Worm (Caenorhabditis elegans) whole organism, L2 larva: ENCODE results near the gene prkl-1.

ENCODE experiments used
- C34F6.9 ChIP-seq: fragments of 150-350 bp; optimal IDR thresholded peaks from 2 replicates; lab custom pipeline; 2014; ENCODE audit warnings: missing biosample characterization, missing genetic modification characterization
- Y55F3AM.14 ChIP-seq: fragments of 200-800 bp; sonication (Bioruptor generic); optimal IDR thresholded peaks from 2 replicates; lab custom pipeline; 2018; ENCODE audit warnings: mild to moderate bottlenecking, missing genetic modification characterization, missing compliant biosample characterization
- ZK546.5 ChIP-seq: sonication (generic microtip); optimal IDR thresholded peaks from 2 replicates; lab custom pipeline; 2017; ENCODE audit warnings: missing biosample characterization, missing genetic modification characterization
- alr-1 ChIP-seq: fragments of 150-350 bp; optimal IDR thresholded peaks from 2 replicates; lab custom pipeline; 2014; ENCODE audit warnings: missing biosample characterization, missing genetic modification characterization
- ama-1 ChIP-seq: fragments of 150-350 bp; optimal IDR thresholded peaks from 2 replicates; lab custom pipeline; 2018; ENCODE audit warnings: inconsistent platforms
- blmp-1 ChIP-seq: sonication (generic microtip); optimal IDR thresholded peaks from 2 replicates; lab custom pipeline; 2017; ENCODE audit warnings: missing genetic modification characterization, mild to moderate bottlenecking, missing compliant biosample characterization, antibody characterized with exemption, moderate library complexity; ENCODE audit not compliant: insufficient read depth
- ceh-82 ChIP-seq: fragments of 150-350 bp; optimal IDR thresholded peaks from 2 replicates; lab custom pipeline; 2014; ENCODE audit warnings: missing biosample characterization, missing genetic modification characterization
- crh-2 ChIP-seq: sonication (generic microtip); optimal IDR thresholded peaks from 2 replicates; lab custom pipeline; 2017; ENCODE audit warnings: missing biosample characterization, missing genetic modification characterization
- dmd-4 ChIP-seq: sonication (generic microtip); optimal IDR thresholded peaks from 2 replicates; lab custom pipeline; 2017; ENCODE audit warnings: missing biosample characterization, missing genetic modification characterization
- egl-27 ChIP-seq: sonication (generic microtip); optimal IDR thresholded peaks from 3 replicates; lab custom pipeline; 2017; ENCODE audit warnings: missing biosample characterization, missing genetic modification reagents, missing genetic modification characterization
- elt-1 ChIP-seq: fragments of 150-350 bp; optimal IDR thresholded peaks from 2 replicates; lab custom pipeline; 2014; ENCODE audit warnings: missing biosample characterization, missing genetic modification characterization
- gmeb-1 ChIP-seq: fragments of 150-350 bp; optimal IDR thresholded peaks from 2 replicates; lab custom pipeline; 2014; ENCODE audit warnings: missing biosample characterization, missing genetic modification characterization
- lin-39 ChIP-seq: fragments of 150-350 bp; optimal IDR thresholded peaks from 2 replicates; lab custom pipeline; 2014; ENCODE audit warnings: missing biosample characterization, missing genetic modification reagents, missing genetic modification characterization
- mab-5 ChIP-seq: fragments of 150-350 bp; optimal IDR thresholded peaks from 2 replicates; lab custom pipeline; 2014; ENCODE audit warnings: missing biosample characterization, missing genetic modification characterization
- nhr-11 ChIP-seq: fragments of 150-350 bp; optimal IDR thresholded peaks from 2 replicates; lab custom pipeline; 2014; ENCODE audit warnings: missing biosample characterization, missing genetic modification characterization
- nhr-12 ChIP-seq: fragments of 150-350 bp; optimal IDR thresholded peaks from 2 replicates; lab custom pipeline; 2014; ENCODE audit warnings: missing biosample characterization, missing genetic modification characterization
- nhr-129 ChIP-seq: fragments of 150-350 bp; optimal IDR thresholded peaks from 2 replicates; lab custom pipeline; 2014; ENCODE audit warnings: missing biosample characterization, missing genetic modification characterization
- nhr-77 ChIP-seq: fragments of 150-350 bp; optimal IDR thresholded peaks from 2 replicates; lab custom pipeline; 2014; ENCODE audit warnings: missing biosample characterization, missing genetic modification characterization
- peb-1 ChIP-seq: fragments of 150-350 bp; optimal IDR thresholded peaks from 2 replicates; lab custom pipeline; 2014; ENCODE audit warnings: missing biosample characterization, missing genetic modification characterization
- sma-9 ChIP-seq, 2 experiments: fragments of 150-350 bp in 1 of 2; sonication (generic microtip) in 1 of 2; optimal IDR thresholded peaks; 2 replicates each; lab custom pipeline; 2014 to 2016; ENCODE audit warnings: missing genetic modification characterization in 2 of 2, mild to moderate bottlenecking in 1 of 2, missing biosample characterization in 1 of 2, missing compliant biosample characterization in 1 of 2, missing genetic modification reagents in 1 of 2, moderate library complexity in 1 of 2
- snpc-4 ChIP-seq: fragments of 150-350 bp; optimal IDR thresholded peaks from 2 replicates; lab custom pipeline; 2014; ENCODE audit warnings: missing biosample characterization, missing genetic modification characterization
- unc-39 ChIP-seq: fragments of 150-350 bp; optimal IDR thresholded peaks from 2 replicates; lab custom pipeline; 2014; ENCODE audit warnings: missing biosample characterization, missing genetic modification characterization
- unc-55 ChIP-seq: fragments of 150-350 bp; sonication (generic microtip); optimal IDR thresholded peaks from 3 replicates; lab custom pipeline; 2014; ENCODE audit warnings: missing biosample characterization, missing genetic modification reagents, missing genetic modification characterization
- unc-62 ChIP-seq: fragments of 150-350 bp; optimal IDR thresholded peaks from 2 replicates; lab custom pipeline; 2014; ENCODE audit warnings: missing biosample characterization, missing genetic modification reagents, missing genetic modification characterization
- zag-1 ChIP-seq: fragments of 150-350 bp; optimal IDR thresholded peaks from 2 replicates; lab custom pipeline; 2014; ENCODE audit warnings: missing biosample characterization, missing genetic modification characterization
- ztf-11 ChIP-seq: sonication (generic microtip); optimal IDR thresholded peaks from 2 replicates; lab custom pipeline; 2017; ENCODE audit warnings: missing biosample characterization, missing genetic modification characterization
- ztf-4 ChIP-seq: fragments of 150-350 bp; optimal IDR thresholded peaks from 2 replicates; lab custom pipeline; 2014; ENCODE audit warnings: missing biosample characterization, missing genetic modification characterization

prkl-1 gene

DNA sequence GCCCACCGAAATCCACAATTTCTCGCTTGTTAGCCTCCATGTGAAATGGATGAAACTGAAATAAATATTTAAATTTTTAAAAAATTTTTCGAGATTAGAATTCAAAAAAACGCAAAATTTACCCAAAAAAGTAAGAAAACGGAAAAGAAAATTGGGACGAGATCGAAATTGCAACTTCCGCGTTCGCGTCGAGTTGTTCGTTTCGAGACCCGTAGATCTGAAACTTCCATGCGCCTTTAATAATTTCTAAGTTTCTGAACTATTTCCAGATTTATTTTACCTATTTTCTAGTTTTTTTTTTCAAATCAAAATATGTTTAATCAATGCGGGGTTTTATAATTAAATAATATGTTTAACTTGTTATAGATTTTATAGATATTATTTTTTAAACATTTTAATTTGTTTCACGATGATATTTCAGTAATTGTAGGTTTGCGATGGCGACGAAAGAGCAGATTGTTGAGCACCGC, 9.6 kb downstream of the prkl-1 start, which contains the start of the genes pgl-1 and him-3:
Gene pgl-1, minus strand, starts transcription at position 230 of the 470 bp plus-strand sequence.
Gene him-3, plus strand, starts transcription at position 420 of the 470 bp plus-strand sequence.
- TF ChIP-seq nhr-12 (tag; lab: Kevin White, UChicago) = no peak
- TF ChIP-seq ama-1 (lab: Kevin White, UChicago) = no peak
- TF ChIP-seq snpc-4 (tag; lab: Kevin White, UChicago) = no peak
- TF ChIP-seq zag-1 = no peak
- TF ChIP-seq, all 48 proteins: peak for 0

DNA sequence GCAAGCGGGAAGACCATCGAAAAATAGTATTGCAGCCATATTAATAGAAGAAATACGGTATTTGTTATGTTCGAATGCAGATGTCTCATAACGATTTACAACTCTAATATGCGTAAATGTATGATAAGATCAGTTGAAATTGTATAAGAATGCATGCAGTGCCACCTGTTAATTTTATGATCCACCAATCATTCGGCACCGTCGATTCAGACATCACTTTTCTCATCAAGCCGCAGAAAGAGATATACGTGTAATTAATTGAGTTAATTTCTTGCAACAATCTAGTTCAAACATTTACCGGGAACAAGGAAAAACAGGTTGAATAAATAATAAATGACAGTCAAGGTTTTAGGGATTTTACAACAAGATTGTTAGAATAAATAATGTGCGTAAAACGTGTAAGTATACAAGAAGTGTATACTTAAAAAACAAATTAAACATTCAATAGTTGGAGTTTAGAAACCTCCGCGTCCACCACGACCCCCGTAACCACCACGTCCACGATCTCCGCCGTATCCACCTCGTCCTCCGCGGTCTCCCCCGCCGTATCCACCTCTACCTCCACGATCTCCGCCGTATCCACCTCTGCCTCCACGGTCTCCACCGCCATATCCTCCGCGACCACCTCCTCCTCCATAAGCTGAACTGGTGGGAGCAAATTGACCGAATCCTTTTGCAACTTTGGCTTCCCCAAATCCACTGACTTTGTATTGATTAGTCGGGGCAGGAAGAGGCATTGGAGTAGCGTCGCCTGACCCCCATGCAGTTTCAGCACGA, 12.4 kb downstream of the prkl-1 start:
- TF ChIP-seq nhr-77 (tag; lab: Kevin White, UChicago) (no peak), mab-5 (no peak), snpc-4 (tag; lab: Kevin White, UChicago) (no peak), ceh-82 (tag; lab: Kevin White, UChicago) (no peak), ztf-11 (no peak), dmd-4 (tag; lab: Kevin White, UChicago) (no peak), ZK546.5 (tag; lab: Kevin White, UChicago) (no peak), sma-9 (GFP tag; optimal IDR thresholded peaks at IDR 0.05; lab: Kevin White, UChicago) (no peak), sma-9 (tag; optimal IDR thresholded peaks at IDR 0.05; lab: Kevin White, UChicago) (no peak)

DNA sequence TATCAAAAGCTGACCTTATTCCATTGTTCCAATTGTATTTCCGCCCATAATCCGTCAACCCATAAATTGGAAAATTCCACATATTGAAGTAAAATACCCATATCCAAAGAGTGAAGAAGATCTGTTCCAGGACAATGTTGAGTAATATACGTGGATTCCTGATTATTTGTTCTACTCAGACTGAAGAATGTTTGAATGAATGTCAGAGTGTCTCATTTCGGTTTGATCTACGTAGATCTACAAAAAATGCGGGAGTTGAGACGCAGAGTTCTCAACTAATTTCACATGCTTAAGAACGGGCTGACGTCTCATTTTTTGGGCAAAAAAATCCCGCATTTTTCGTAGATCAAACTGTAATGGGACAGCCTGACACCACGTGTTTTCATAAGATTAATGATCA, 14.3 kb downstream of the prkl-1 start, which contains the start of gene nhr-249:
Gene nhr-249, minus strand, starts transcription at position 101 of the 400 bp plus-strand sequence.
- no peak for TF ChIP-seq C34F6.9 (tag; lab: Kevin White, UChicago)
- TF ChIP-seq crh-2 (tag; lab: Kevin White, UChicago) = no peak
- no peak for TF ChIP-seq ama-1 (lab: Kevin White, UChicago)
- no peak for TF ChIP-seq egl-27
- no peak for TF ChIP-seq nhr-129 (tag; lab: Kevin White, UChicago)
- TF ChIP-seq ztf-4 (tag; lab: Kevin White, UChicago) = no peak
- TF ChIP-seq zag-1 = no peak

DNA sequence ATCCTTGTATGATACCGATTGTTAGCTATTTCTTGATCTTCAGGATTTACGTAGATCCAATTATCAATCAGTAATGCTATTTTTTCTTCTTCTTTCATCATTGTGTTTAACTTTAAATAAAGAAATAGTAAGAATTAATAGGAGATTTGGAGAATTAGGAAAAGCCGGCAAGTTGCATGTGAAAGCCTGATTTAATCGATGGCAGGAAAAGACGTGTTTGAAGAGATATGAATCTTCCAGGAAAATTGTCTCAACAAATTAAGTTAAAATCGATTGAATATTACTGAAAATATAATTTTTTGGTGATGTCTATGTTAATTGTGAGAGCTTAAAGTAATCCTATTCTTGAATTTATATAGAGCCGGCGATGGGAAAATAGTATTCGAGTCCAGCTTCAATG, 15.5 kb downstream of the prkl-1 start, which contains the start of gene ZK381.62:
Gene ZK381.62, minus strand, starts transcription at position 101 of the 400 bp plus-strand sequence.
- TF ChIP-seq unc-62 = no peak
- TF ChIP-seq gmeb-1 = no peak
- TF ChIP-seq zag-1 = no peak
- TF ChIP-seq egl-27 = no peak
- no peak for TF ChIP-seq snpc-4 (tag; lab: Kevin White, UChicago)
- TF ChIP-seq peb-1 (tag; lab: Kevin White, UChicago) = no peak
- TF ChIP-seq crh-2 (tag; lab: Kevin White, UChicago) = no peak
- no peak for TF ChIP-seq blmp-1
- no peak for TF ChIP-seq ceh-82 (tag; lab: Kevin White, UChicago)
- no peak for TF ChIP-seq ztf-4 (tag; lab: Kevin White, UChicago)

DNA sequence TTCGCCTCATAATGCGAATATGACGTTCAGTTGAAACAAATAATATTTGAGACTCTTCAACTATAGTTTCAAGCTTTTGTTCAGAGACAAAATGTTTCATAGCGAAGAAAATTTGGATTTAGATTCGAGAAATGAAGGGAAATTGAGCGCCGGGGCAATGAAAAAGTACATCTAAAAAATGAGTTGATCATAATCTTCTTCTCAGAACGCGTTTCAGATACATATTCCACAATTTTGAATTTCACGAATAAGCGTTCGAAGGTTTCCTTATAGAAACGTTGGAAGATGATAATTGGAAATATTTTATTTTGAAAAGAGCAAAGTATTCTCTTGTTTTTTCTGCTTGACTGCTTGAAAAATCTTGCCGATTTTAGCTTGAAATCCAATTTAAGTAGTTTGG, 16.5 kb downstream of the prkl-1 start, which contains the start of gene ZK381.8:
Gene ZK381.8, minus strand, starts transcription at position 101 of the 400 bp plus-strand sequence.
- no peak for TF ChIP-seq C34F6.9 (tag; lab: Kevin White, UChicago)
- no peak for TF ChIP-seq lin-39 (tag; lab: Kevin White, UChicago)
- TF ChIP-seq unc-55 = no peak
- no peak for TF ChIP-seq crh-2 (tag; lab: Kevin White, UChicago)
- TF ChIP-seq elt-1 (tag; lab: Kevin White, UChicago) = no peak
- TF ChIP-seq unc-62 = no peak
- no peak for TF ChIP-seq Y55F3AM.14
- no peak for TF ChIP-seq alr-1 (tag; lab: Kevin White, UChicago)
- no peak for TF ChIP-seq ZK546.5 (tag; lab: Kevin White, UChicago)

DNA sequence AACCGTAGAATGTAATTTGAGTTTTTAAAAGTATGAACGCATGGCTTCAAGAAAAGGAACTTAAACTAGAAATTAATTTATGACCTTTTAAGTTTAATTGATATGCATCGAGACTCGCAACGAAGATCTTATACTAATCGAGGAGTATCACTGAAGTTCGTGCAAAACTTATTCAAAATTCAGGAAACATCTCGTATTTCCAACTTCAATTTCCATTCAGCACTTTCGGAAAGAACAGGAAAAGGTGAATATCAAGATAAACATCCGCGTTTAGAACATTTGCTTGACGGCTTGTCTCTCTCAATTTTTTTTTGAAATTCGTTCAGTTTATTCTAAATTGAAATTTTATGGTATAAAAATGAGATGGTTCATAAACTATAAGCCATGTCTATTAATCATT, 21.5 kb downstream of the prkl-1 start, which contains the start of gene ZK381.2:
Gene ZK381.2, plus strand, starts transcription at position 301 of the 400 bp plus-strand sequence.
- TF ChIP-seq nhr-11 (no peak), unc-39 (tag; lab: Kevin White, UChicago) (no peak)

DNA sequence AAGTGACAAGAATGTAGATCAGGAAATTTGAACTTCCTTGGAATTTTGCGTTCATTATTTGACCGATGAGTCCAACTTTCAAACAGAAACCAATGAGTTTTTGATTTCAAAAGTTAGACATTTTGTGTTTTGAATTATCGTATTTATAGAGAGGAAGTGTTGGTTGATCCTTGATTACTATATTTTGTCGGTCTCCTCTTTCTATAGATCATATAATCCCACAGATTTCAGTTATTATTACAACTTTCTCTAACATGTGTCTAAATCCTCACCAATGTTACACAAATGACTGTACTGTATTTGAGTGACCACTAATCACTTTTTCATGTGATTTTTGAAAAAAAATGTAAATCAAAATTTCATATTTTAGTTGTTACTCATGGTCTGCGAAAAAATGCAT, 22.2 kb downstream of the prkl-1 start, which contains the start of gene B0478.3:
Gene B0478.3, minus strand, starts transcription at position 101 of the 400 bp plus-strand sequence.
- no peak for TF ChIP-seq dmd-4 (tag; lab: Kevin White, UChicago)
- TF ChIP-seq sma-9 (GFP tag; optimal IDR thresholded peaks at IDR 0.05; lab: Kevin White, UChicago) = no peak
- TF ChIP-seq sma-9 (tag; optimal IDR thresholded peaks at IDR 0.05; lab: Kevin White, UChicago) = no peak
- no peak for TF ChIP-seq nhr-129 (tag; lab: Kevin White, UChicago)
- TF ChIP-seq unc-62 = no peak
- no peak for TF ChIP-seq lin-39 (tag; lab: Kevin White, UChicago)
